Fruit fly (Drosophila melanogaster): Measurements from ENCODE around the gene kar.

DNA sequence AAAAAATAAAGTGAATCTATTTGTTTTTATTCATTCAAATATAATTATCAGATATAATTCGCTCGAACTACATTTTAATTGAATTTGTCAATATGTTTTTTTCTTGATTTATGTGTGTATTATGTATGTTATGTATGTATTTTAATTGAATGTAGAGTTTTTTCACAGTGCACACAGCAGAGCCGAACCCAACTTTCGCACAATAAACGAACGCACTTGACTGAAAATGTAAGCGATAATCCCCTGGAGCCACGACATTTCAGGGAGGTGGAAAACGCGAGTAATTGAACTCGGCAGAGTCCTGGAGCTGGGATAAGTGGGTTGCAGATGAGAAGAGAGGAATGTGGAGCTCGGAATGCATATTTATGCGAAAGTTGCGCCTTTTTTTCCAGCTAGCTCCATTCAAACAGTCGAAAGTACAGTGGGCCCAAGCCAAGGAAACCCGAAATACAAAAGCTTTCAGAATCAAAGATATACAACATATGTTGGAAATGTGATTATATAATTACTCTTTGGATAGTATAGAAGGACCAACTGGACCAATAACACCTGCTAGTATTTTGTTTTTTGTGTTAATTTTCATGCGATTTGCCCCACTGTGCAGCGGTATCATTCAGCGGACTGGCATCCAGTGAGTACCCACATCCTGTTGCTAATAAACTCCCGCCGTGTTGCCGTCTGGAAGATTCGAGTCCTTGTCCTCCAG lies 38.9 kb upstream of the kar start:
- TF ChIP-seq EcR (GFP tag; optimal IDR thresholded peaks at IDR 0.05) (no peak), CG8478 (optimal IDR thresholded peaks at IDR 0.05) (no peak)
